Worm (Caenorhabditis elegans): ENCODE results near the gene F09C6.13.

ce11 chrV:16836100-16836499 lies 48.7 kb upstream of the F09C6.13 start:
- TF ChIP-seq lsy-2 (tag; optimal IDR thresholded peaks at IDR 0.05) = no peak
- TF ChIP-seq elt-1 (tag; optimal IDR thresholded peaks at IDR 0.05) = no peak
- no peak for TF ChIP-seq ztf-11 (tag; optimal IDR thresholded peaks at IDR 0.05)
